Worm (Caenorhabditis elegans): ENCODE data around the gene F29A7.3.

- no peak for TF ChIP-seq nhr-76 (tag; optimal IDR thresholded peaks at IDR 0.05)
- TF ChIP-seq ama-1 (optimal IDR thresholded peaks at IDR 0.05), result no peak
- no peak for TF ChIP-seq R02D3.7 (tag; optimal IDR thresholded peaks at IDR 0.05)
- TF ChIP-seq set-16 (GFP tag; IDR thresholded peaks at IDR 0.05), result no peak
- TF ChIP-seq ztf-11 (tag; optimal IDR thresholded peaks at IDR 0.05), result no peak
- TF ChIP-seq tag-97 (GFP tag; IDR thresholded peaks at IDR 0.05), result no peak
- no peak for TF ChIP-seq mxl-2 (GFP tag; conservative IDR thresholded peaks at IDR 0.05)
- TF ChIP-seq unc-62 (GFP tag; optimal IDR thresholded peaks at IDR 0.05 in 1 of 2), result peak in 1 of 2 experiments; percentile 99
- TF ChIP-seq unc-62 (tag; optimal IDR thresholded peaks at IDR 0.05), result no peak
Observed at ce11 chrII:2747956-2748621, 5.0 kb upstream of the F29A7.3 start.

Data from whole organism, L4 larva.